Fruit fly (Drosophila melanogaster): ENCODE data around the gene CG32104.

Gene CG32104

DNA sequence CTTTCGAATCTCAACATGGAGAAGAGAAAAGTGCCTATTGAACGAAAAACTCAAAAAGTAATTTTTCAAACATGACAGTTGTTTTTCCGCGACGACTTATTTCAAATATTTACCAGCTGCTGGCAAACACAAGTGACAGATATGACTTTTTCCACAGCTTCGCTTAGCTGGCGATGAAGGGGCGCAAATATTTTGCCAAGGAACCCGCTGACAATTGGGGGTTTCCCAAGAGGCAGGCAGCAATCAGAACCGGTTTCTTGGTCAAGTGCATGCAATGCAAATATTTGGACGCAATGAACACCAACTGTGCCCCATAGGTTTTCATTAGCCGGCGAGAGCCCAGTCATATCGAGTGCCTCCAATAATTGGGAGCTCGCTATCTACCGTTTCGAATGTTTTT, 7.1 kb downstream of the CG32104 start:
- TF ChIP-seq sqz (GFP tag; optimal IDR thresholded peaks at IDR 0.05) (peak; percentile 2), CG1603 (tag; optimal IDR thresholded peaks at IDR 0.05) (peak; percentile 22), Med (GFP tag) (peak; percentile 31), CG15696 (tag; optimal IDR thresholded peaks at IDR 0.05) (peak; percentile 4), CG6813 (GFP tag; optimal IDR thresholded peaks at IDR 0.05) (no peak), ro (GFP tag; IDR thresholded peaks at IDR 0.05) (no peak), CG8765 (GFP tag; IDR thresholded peaks at IDR 0.05) (no peak), CG9727 (GFP tag; optimal IDR thresholded peaks at IDR 0.05) (peak; percentile 5), lov (optimal IDR thresholded peaks at IDR 0.05) (no peak), lov (GFP tag; IDR thresholded peaks at IDR 0.05) (0 out of 3 replicates have a peak, but pooled peaks have one; percentile 26), CG8290 (GFP tag; optimal IDR thresholded peaks at IDR 0.05) (no peak), CG8290 (tag; optimal IDR thresholded peaks at IDR 0.05) (peak in 1 of 2 experiments; percentile 1), otp (GFP tag; IDR thresholded peaks at IDR 0.05) (0 out of 3 replicates have a peak, but pooled peaks have one; percentile 8), so (GFP tag; IDR thresholded peaks at IDR 0.05) (0 out of 3 replicates have a peak, but pooled peaks have one; percentile 18)

DNA sequence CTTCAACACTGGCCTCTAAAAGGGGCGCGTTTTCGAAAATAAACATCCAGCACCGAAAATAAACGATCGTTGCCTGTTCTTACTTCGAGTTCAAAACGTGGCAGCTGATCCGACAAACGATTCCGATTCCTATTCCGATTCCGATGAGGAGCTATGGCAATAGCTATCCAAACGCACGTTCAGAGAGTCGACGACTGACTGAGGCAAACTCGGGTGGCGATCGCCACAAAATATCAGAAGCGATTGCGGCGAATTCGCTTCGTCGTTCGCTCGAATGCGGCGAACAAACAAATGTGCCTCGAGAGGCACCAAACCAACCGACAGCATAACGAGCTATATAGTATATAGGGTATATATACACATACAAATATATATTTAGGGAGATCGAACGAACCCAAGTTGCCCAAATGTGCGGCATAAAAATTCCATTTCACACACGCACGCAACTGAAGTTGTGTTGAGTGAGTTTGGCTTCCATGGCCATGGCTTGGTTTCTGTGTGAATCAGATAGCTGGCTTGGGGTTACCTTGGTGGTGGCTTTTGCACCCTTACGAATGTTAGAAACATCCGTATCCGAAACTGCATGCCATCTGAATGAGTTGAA, 7.8 kb downstream of the CG32104 start, which contains the start of gene Ncc69:
Ncc69 (minus strand) TSS at position 205 of the 604 bp plus-strand sequence.
- TF ChIP-seq exex (tag; optimal IDR thresholded peaks at IDR 0.05) (no peak), CG11723 (GFP tag; optimal IDR thresholded peaks at IDR 0.05) (no peak), Dref (GFP tag; IDR thresholded peaks at IDR 0.05) (no peak), Drgx (GFP tag; IDR thresholded peaks at IDR 0.05) (no peak), peb (GFP tag; IDR thresholded peaks at IDR 0.05) (no peak), Optix (GFP tag; IDR thresholded peaks at IDR 0.05) (no peak), nom (GFP tag; optimal IDR thresholded peaks at IDR 0.05) (peak; percentile 30), CG10147 (GFP tag; optimal IDR thresholded peaks at IDR 0.05) (no peak), dimm (GFP tag; IDR thresholded peaks at IDR 0.05) (no peak), Hmr (GFP tag; optimal IDR thresholded peaks at IDR 0.05) (no peak), Hr51 (GFP tag; optimal IDR thresholded peaks at IDR 0.05) (no peak), eyg (GFP tag; optimal IDR thresholded peaks at IDR 0.05) (no peak), dmrt99B (tag; optimal IDR thresholded peaks at IDR 0.05) (no peak), CG8765 (GFP tag; IDR thresholded peaks at IDR 0.05) (no peak), CG2875 (GFP tag; optimal IDR thresholded peaks at IDR 0.05) (no peak), CG15601 (tag; optimal IDR thresholded peaks at IDR 0.05) (peak; percentile 12), scrt (GFP tag; optimal IDR thresholded peaks at IDR 0.05) (no peak), jigr1 (GFP tag; IDR thresholded peaks at IDR 0.05) (no peak), CG11695 (GFP tag; IDR thresholded peaks at IDR 0.05) (no peak), CG2889 (GFP tag; IDR thresholded peaks at IDR 0.05) (no peak), ash1 (GFP tag; optimal IDR thresholded peaks at IDR 0.05) (no peak), D (optimal IDR thresholded peaks at IDR 0.05) (no peak), D (GFP tag; optimal IDR thresholded peaks at IDR 0.05) (no peak), CG8944 (GFP tag; optimal IDR thresholded peaks at IDR 0.05) (no peak), ato (GFP tag; IDR thresholded peaks at IDR 0.05; ENCODE audit: partially characterized antibody) (no peak), CkIIα-i1 (GFP tag; IDR thresholded peaks at IDR 0.05) (no peak), aop (GFP tag; IDR thresholded peaks at IDR 0.05) (0 out of 2 replicates have a peak, but pooled peaks have one; percentile 45), CG6689 (GFP tag; IDR thresholded peaks at IDR 0.05) (no peak), Dbx (GFP tag; IDR thresholded peaks at IDR 0.05) (no peak), fd64A (GFP tag; optimal IDR thresholded peaks at IDR 0.05) (no peak), lov (optimal IDR thresholded peaks at IDR 0.05) (no peak), lov (GFP tag; IDR thresholded peaks at IDR 0.05) (no peak), CG9797 (GFP tag; optimal IDR thresholded peaks at IDR 0.05) (no peak), cas (GFP tag; IDR thresholded peaks at IDR 0.05) (no peak), CG33213 (GFP tag; optimal IDR thresholded peaks at IDR 0.05) (no peak), amos (GFP tag; IDR thresholded peaks at IDR 0.05; ENCODE audit: partially characterized antibody) (no peak; the same call in 1 of the 2 replicates), CG18764 (GFP tag; optimal IDR thresholded peaks at IDR 0.05) (no peak), CG10979 (tag; optimal IDR thresholded peaks at IDR 0.05) (no peak), gsb (GFP tag; IDR thresholded peaks at IDR 0.05) (no peak)
